Fruit fly (Drosophila melanogaster): ENCODE measurements around the gene tkv.

DNA sequence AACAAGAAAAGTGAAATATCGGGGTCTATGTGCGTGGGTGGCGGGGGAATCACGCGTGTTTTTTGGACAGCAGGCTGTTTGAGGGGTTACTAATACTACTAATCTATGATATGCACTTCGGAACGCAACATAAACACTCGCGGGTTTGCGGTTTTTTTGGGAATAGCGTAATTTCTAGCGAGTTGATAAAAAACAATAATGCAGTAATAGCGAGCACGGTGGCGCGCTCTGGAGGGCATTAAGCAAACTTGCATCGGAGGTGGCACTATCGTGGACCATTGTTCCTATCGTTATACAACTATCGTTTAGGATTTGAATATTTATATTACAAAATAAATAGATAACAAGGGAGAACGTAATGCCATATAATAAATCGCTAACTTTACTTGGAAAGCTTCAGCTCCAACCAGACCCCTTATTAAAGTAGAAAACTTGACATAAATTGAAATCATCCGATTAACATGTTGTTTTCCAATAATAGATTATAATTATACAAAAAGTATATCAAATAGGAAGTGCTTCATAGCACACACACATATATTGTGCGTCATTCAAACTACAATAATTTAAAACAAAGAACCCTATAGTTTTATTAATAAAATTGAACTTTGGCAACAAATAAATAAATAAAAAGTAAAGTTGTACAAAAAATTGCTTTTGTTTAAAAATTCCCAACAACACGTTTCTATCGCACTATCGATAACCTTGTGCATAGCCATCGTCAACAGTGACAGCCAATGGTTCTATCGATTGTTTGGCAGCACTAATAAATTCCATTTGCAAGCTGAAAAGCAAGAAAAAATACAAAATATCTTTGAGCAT, 7.3 kb upstream of the tkv start, which contains the start of the genes Nin and Bub1:
- TF ChIP-seq OdsH (GFP tag; optimal IDR thresholded peaks at IDR 0.05) (peak; percentile 35), Dfd (GFP tag; optimal IDR thresholded peaks at IDR 0.05) (no peak), dmrt93B (GFP tag; optimal IDR thresholded peaks at IDR 0.05) (no peak), dl (GFP tag; optimal IDR thresholded peaks at IDR 0.05; ENCODE audit: insufficient read depth in 1 of 2, partially characterized antibody in 2 of 2) (no peak), Hnf4 (GFP tag; optimal IDR thresholded peaks at IDR 0.05) (no peak), tai (GFP tag; optimal IDR thresholded peaks at IDR 0.05) (no peak), lola (GFP tag; optimal IDR thresholded peaks at IDR 0.05) (no peak), ey (GFP tag; optimal IDR thresholded peaks at IDR 0.05) (peak; percentile 18), fru (GFP tag; optimal IDR thresholded peaks at IDR 0.05) (peak; percentile 79)
